Worm (Caenorhabditis elegans): ENCODE results near the gene srw-61.

srw-61 gene

ce11 chrIV:16236827-16237226, 1.6 kb downstream of the srw-61 start:
- TF ChIP-seq scrt-1 (GFP tag; IDR thresholded peaks at IDR 0.05) (no peak), hmbx-1 (tag; optimal IDR thresholded peaks at IDR 0.05) (no peak), ceh-13 (GFP tag; optimal IDR thresholded peaks at IDR 0.05) (no peak), pes-1 (GFP tag; IDR thresholded peaks at IDR 0.05) (no peak), hnd-1 (tag; optimal IDR thresholded peaks at IDR 0.05) (no peak), tbx-37 (GFP tag; conservative IDR thresholded peaks at IDR 0.05) (no peak), flt-1 (GFP tag; IDR thresholded peaks at IDR 0.05) (no peak), hmg-4 (GFP tag; optimal IDR thresholded peaks at IDR 0.05) (no peak), ets-7 (tag; optimal IDR thresholded peaks at IDR 0.05) (no peak), aly-1 (tag; optimal IDR thresholded peaks at IDR 0.05) (no peak), tra-4 (tag; optimal IDR thresholded peaks at IDR 0.05) (no peak), ama-1 (optimal IDR thresholded peaks at IDR 0.05) (no peak), sea-1 (GFP tag; conservative IDR thresholded peaks at IDR 0.05) (no peak), F13C5.2 (tag; optimal IDR thresholded peaks at IDR 0.05) (no peak)

- TF ChIP-seq F13C5.2 (tag; optimal IDR thresholded peaks at IDR 0.05) (no peak), tbx-37 (GFP tag; conservative IDR thresholded peaks at IDR 0.05) (no peak), hmbx-1 (tag; optimal IDR thresholded peaks at IDR 0.05) (no peak), B0310.2 (tag; optimal IDR thresholded peaks at IDR 0.05) (no peak), tra-4 (tag; optimal IDR thresholded peaks at IDR 0.05) (no peak), hnd-1 (tag; optimal IDR thresholded peaks at IDR 0.05) (no peak), flt-1 (GFP tag; IDR thresholded peaks at IDR 0.05) (no peak), sea-1 (GFP tag; conservative IDR thresholded peaks at IDR 0.05) (no peak), ceh-36 (tag; optimal IDR thresholded peaks at IDR 0.05) (no peak), aly-1 (tag; optimal IDR thresholded peaks at IDR 0.05) (no peak), pes-1 (GFP tag; IDR thresholded peaks at IDR 0.05) (no peak), scrt-1 (GFP tag; IDR thresholded peaks at IDR 0.05) (no peak), tbx-11 (GFP tag; IDR thresholded peaks at IDR 0.05) (no peak), hmg-4 (GFP tag; optimal IDR thresholded peaks at IDR 0.05) (no peak), ets-7 (tag; optimal IDR thresholded peaks at IDR 0.05) (no peak), ceh-13 (GFP tag; optimal IDR thresholded peaks at IDR 0.05) (no peak), ama-1 (optimal IDR thresholded peaks at IDR 0.05) (no peak)
Measured at ce11 chrIV:16233028-16233427, 5.4 kb downstream of the srw-61 start, which contains the start of the genes hpa-1 and irld-39. Gene hpa-1, minus strand, starts transcription at chrIV:16233128. Gene irld-39, plus strand, starts transcription at chrIV:16233148.

- TF ChIP-seq ceh-13 (GFP tag; optimal IDR thresholded peaks at IDR 0.05) (no peak), ama-1 (optimal IDR thresholded peaks at IDR 0.05) (no peak), ceh-36 (tag; optimal IDR thresholded peaks at IDR 0.05) (no peak), tbx-11 (GFP tag; IDR thresholded peaks at IDR 0.05) (no peak)
Measured at ce11 chrIV:16230464-16230863, 8.0 kb downstream of the srw-61 start.

ce11 chrIV:16225747-16226146, 12.7 kb downstream of the srw-61 start, which contains the start of gene H25K10.4:
Gene H25K10.4, plus strand, starts transcription at chrIV:16226047.
- TF ChIP-seq hmbx-1 (tag; optimal IDR thresholded peaks at IDR 0.05): no peak
- TF ChIP-seq scrt-1 (GFP tag; IDR thresholded peaks at IDR 0.05): no peak
- no peak for TF ChIP-seq ets-7 (tag; optimal IDR thresholded peaks at IDR 0.05)
- no peak for TF ChIP-seq tra-4 (tag; optimal IDR thresholded peaks at IDR 0.05)
- TF ChIP-seq tbx-11 (GFP tag; IDR thresholded peaks at IDR 0.05): no peak
- TF ChIP-seq aly-1 (tag; optimal IDR thresholded peaks at IDR 0.05): no peak
- no peak for TF ChIP-seq sea-1 (GFP tag; conservative IDR thresholded peaks at IDR 0.05)
- TF ChIP-seq B0310.2 (tag; optimal IDR thresholded peaks at IDR 0.05): no peak
- no peak for TF ChIP-seq pes-1 (GFP tag; IDR thresholded peaks at IDR 0.05)

- TF ChIP-seq hmg-4 (GFP tag; optimal IDR thresholded peaks at IDR 0.05) (no peak), tbx-11 (GFP tag; IDR thresholded peaks at IDR 0.05) (no peak)
Measured at ce11 chrIV:16221559-16221958, 16.9 kb downstream of the srw-61 start, which contains the start of gene srv-11. Gene srv-11, minus strand, starts transcription at chrIV:16221659.

- no peak for TF ChIP-seq pes-1 (GFP tag; IDR thresholded peaks at IDR 0.05)
- no peak for TF ChIP-seq tbx-37 (GFP tag; conservative IDR thresholded peaks at IDR 0.05)
- TF ChIP-seq aly-1 (tag; optimal IDR thresholded peaks at IDR 0.05): no peak
- TF ChIP-seq F13C5.2 (tag; optimal IDR thresholded peaks at IDR 0.05): no peak
- no peak for TF ChIP-seq tbx-11 (GFP tag; IDR thresholded peaks at IDR 0.05)
- no peak for TF ChIP-seq scrt-1 (GFP tag; IDR thresholded peaks at IDR 0.05)
- TF ChIP-seq tra-4 (tag; optimal IDR thresholded peaks at IDR 0.05): no peak
- no peak for TF ChIP-seq hmg-4 (GFP tag; optimal IDR thresholded peaks at IDR 0.05)
- TF ChIP-seq ceh-36 (tag; optimal IDR thresholded peaks at IDR 0.05): no peak
- TF ChIP-seq sea-1 (GFP tag; conservative IDR thresholded peaks at IDR 0.05): no peak
- TF ChIP-seq ama-1 (optimal IDR thresholded peaks at IDR 0.05): no peak
- TF ChIP-seq flt-1 (GFP tag; IDR thresholded peaks at IDR 0.05): no peak
- TF ChIP-seq ets-7 (tag; optimal IDR thresholded peaks at IDR 0.05): no peak
- TF ChIP-seq hnd-1 (tag; optimal IDR thresholded peaks at IDR 0.05): no peak
- TF ChIP-seq hmbx-1 (tag; optimal IDR thresholded peaks at IDR 0.05): no peak
- no peak for TF ChIP-seq ceh-13 (GFP tag; optimal IDR thresholded peaks at IDR 0.05)
- TF ChIP-seq B0310.2 (tag; optimal IDR thresholded peaks at IDR 0.05): no peak
Measured at ce11 chrIV:16220688-16221087, 17.8 kb downstream of the srw-61 start.

- no peak for TF ChIP-seq hnd-1 (tag; optimal IDR thresholded peaks at IDR 0.05)
- TF ChIP-seq ceh-36 (tag; optimal IDR thresholded peaks at IDR 0.05): no peak
- TF ChIP-seq tra-4 (tag; optimal IDR thresholded peaks at IDR 0.05): no peak
- no peak for TF ChIP-seq aly-1 (tag; optimal IDR thresholded peaks at IDR 0.05)
- no peak for TF ChIP-seq F13C5.2 (tag; optimal IDR thresholded peaks at IDR 0.05)
- TF ChIP-seq tbx-11 (GFP tag; IDR thresholded peaks at IDR 0.05): no peak
- no peak for TF ChIP-seq ama-1 (optimal IDR thresholded peaks at IDR 0.05)
- TF ChIP-seq tbx-37 (GFP tag; conservative IDR thresholded peaks at IDR 0.05): no peak
- TF ChIP-seq B0310.2 (tag; optimal IDR thresholded peaks at IDR 0.05): no peak
- no peak for TF ChIP-seq ets-7 (tag; optimal IDR thresholded peaks at IDR 0.05)
- TF ChIP-seq hmbx-1 (tag; optimal IDR thresholded peaks at IDR 0.05): no peak
- TF ChIP-seq ceh-13 (GFP tag; optimal IDR thresholded peaks at IDR 0.05): no peak
- no peak for TF ChIP-seq sea-1 (GFP tag; conservative IDR thresholded peaks at IDR 0.05)
- no peak for TF ChIP-seq pes-1 (GFP tag; IDR thresholded peaks at IDR 0.05)
- TF ChIP-seq flt-1 (GFP tag; IDR thresholded peaks at IDR 0.05): no peak
Measured at ce11 chrIV:16216165-16216564, 22.3 kb downstream of the srw-61 start.

ce11 chrIV:16210913-16211312, 27.5 kb downstream of the srw-61 start, which contains the start of gene H25K10.2:
Gene H25K10.2, minus strand, starts transcription at chrIV:16211013.
- TF ChIP-seq aly-1 (tag; optimal IDR thresholded peaks at IDR 0.05): no peak
- TF ChIP-seq F13C5.2 (tag; optimal IDR thresholded peaks at IDR 0.05): no peak
- TF ChIP-seq hmg-4 (GFP tag; optimal IDR thresholded peaks at IDR 0.05): no peak
- no peak for TF ChIP-seq ceh-13 (GFP tag; optimal IDR thresholded peaks at IDR 0.05)
- TF ChIP-seq sea-1 (GFP tag; conservative IDR thresholded peaks at IDR 0.05): no peak
- no peak for TF ChIP-seq tbx-37 (GFP tag; conservative IDR thresholded peaks at IDR 0.05)
- no peak for TF ChIP-seq ama-1 (optimal IDR thresholded peaks at IDR 0.05)
- TF ChIP-seq B0310.2 (tag; optimal IDR thresholded peaks at IDR 0.05): no peak
- no peak for TF ChIP-seq flt-1 (GFP tag; IDR thresholded peaks at IDR 0.05)
- TF ChIP-seq tra-4 (tag; optimal IDR thresholded peaks at IDR 0.05): no peak
- TF ChIP-seq ceh-36 (tag; optimal IDR thresholded peaks at IDR 0.05): no peak
- no peak for TF ChIP-seq hnd-1 (tag; optimal IDR thresholded peaks at IDR 0.05)
- no peak for TF ChIP-seq hmbx-1 (tag; optimal IDR thresholded peaks at IDR 0.05)
- no peak for TF ChIP-seq ets-7 (tag; optimal IDR thresholded peaks at IDR 0.05)
- TF ChIP-seq scrt-1 (GFP tag; IDR thresholded peaks at IDR 0.05): no peak
- no peak for TF ChIP-seq pes-1 (GFP tag; IDR thresholded peaks at IDR 0.05)
- TF ChIP-seq tbx-11 (GFP tag; IDR thresholded peaks at IDR 0.05): no peak

Data from whole organism, early embryonic.